Fruit fly (Drosophila melanogaster): ENCODE data around the gene CG32148.

The CG32148 gene

dm6 chr3L:15034714-15035076, 11.4 kb downstream of the CG32148 start:
- peak in 1 of 2 experiments; percentile 16 for TF ChIP-seq Trl (optimal IDR thresholded peaks at IDR 0.05)
- TF ChIP-seq Trl (GFP tag; optimal IDR thresholded peaks at IDR 0.05), result no peak
- TF ChIP-seq scrt (GFP tag; optimal IDR thresholded peaks at IDR 0.05), result peak; percentile 98
- no peak for TF ChIP-seq crp (GFP tag; optimal IDR thresholded peaks at IDR 0.05)

DNA sequence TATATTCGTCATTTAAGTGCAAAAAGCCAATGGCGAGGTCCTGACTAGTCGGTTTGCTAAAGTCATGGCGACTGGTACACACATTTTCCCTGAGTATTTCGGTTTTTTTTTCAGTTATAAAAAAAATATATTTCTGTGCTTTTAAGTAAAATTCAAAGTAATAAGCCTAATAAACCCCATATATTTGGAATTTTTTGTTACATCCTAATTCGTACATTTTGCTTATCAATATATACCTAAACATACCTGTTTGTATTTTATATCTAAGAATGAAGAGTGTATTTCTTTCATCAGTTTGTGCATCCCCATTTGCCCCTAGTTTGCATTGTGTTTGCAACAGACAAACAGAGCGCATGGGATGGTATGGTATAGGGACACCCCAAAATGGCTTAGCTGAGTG, 12.3 kb downstream of the CG32148 start:
- TF ChIP-seq CG2120 (GFP tag; optimal IDR thresholded peaks at IDR 0.05) (peak; percentile 41), CG9609 (GFP tag; optimal IDR thresholded peaks at IDR 0.05) (no peak), CG2202 (tag; optimal IDR thresholded peaks at IDR 0.05) (no peak), CG9727 (GFP tag; optimal IDR thresholded peaks at IDR 0.05) (peak; percentile 7), gem (tag; optimal IDR thresholded peaks at IDR 0.05) (peak; percentile 31), CG16815 (GFP tag; optimal IDR thresholded peaks at IDR 0.05) (no peak), CG8924 (tag; optimal IDR thresholded peaks at IDR 0.05) (no peak), sens (GFP tag) (peak; percentile 45), CG10431 (GFP tag; optimal IDR thresholded peaks at IDR 0.05) (no peak), Meics (GFP tag; optimal IDR thresholded peaks at IDR 0.05) (peak; percentile 39), CG7963 (GFP tag; IDR thresholded peaks at IDR 0.05; ENCODE audit: partially characterized antibody) (no peak), CG6254 (GFP tag; optimal IDR thresholded peaks at IDR 0.05) (no peak), cwo (GFP tag; optimal IDR thresholded peaks at IDR 0.05) (peak; percentile 22), D19A (tag; optimal IDR thresholded peaks at IDR 0.05) (peak; percentile 89), lab (GFP tag; optimal IDR thresholded peaks at IDR 0.05) (peak; percentile 5), cg (GFP tag; optimal IDR thresholded peaks at IDR 0.05) (no peak), CG4360 (GFP tag; IDR thresholded peaks at IDR 0.05) (no peak), CG18599 (GFP tag; optimal IDR thresholded peaks at IDR 0.05) (peak; percentile 25), CG30403 (GFP tag; optimal IDR thresholded peaks at IDR 0.05) (peak; percentile 16), oc (tag; optimal IDR thresholded peaks at IDR 0.05) (no peak), Vsx1 (GFP tag; optimal IDR thresholded peaks at IDR 0.05) (no peak), row (GFP tag; IDR thresholded peaks at IDR 0.05) (peak; percentile 41; the same call in 2 of the 3 replicates), CG12219 (GFP tag; optimal IDR thresholded peaks at IDR 0.05) (no peak), ind (GFP tag; optimal IDR thresholded peaks at IDR 0.05) (peak; percentile 9), CG11504 (tag; optimal IDR thresholded peaks at IDR 0.05) (peak; percentile 32), CG7556 (GFP tag; optimal IDR thresholded peaks at IDR 0.05) (peak; percentile 40), Hmr (GFP tag; optimal IDR thresholded peaks at IDR 0.05) (peak; percentile 45), gfzf (GFP tag; optimal IDR thresholded peaks at IDR 0.05) (no peak), CHES-1-like (GFP tag; optimal IDR thresholded peaks at IDR 0.05) (no peak), bowl (GFP tag; IDR thresholded peaks at IDR 0.05) (no peak), luna (GFP tag; optimal IDR thresholded peaks at IDR 0.05) (no peak), CG12942 (GFP tag; optimal IDR thresholded peaks at IDR 0.05) (no peak), Ets65A (GFP tag) (peak; percentile 47), pho (GFP tag; optimal IDR thresholded peaks at IDR 0.05) (peak; percentile 7), Fer1 (GFP tag; optimal IDR thresholded peaks at IDR 0.05) (peak; percentile 3), ems (GFP tag; optimal IDR thresholded peaks at IDR 0.05) (no peak), Spps (tag; optimal IDR thresholded peaks at IDR 0.05) (no peak)

All from whole organism, embryonic.